Worm (Caenorhabditis elegans) whole organism, L4 larva: Measurements from ENCODE around the gene ZC8.6.

Source experiments
- F49E8.2 ChIP-seq: sonication (generic microtip); optimal IDR thresholded peaks from 2 replicates; lab custom pipeline; 2016; ENCODE audit warnings: missing compliant biosample characterization, mild to moderate bottlenecking, missing genetic modification characterization, borderline replicate concordance
- R02D3.7 ChIP-seq: fragments of 150-350 bp; sonication (generic microtip); optimal IDR thresholded peaks from 3 replicates; lab custom pipeline; 2014; ENCODE audit warnings: missing biosample characterization, missing genetic modification characterization
- Y48G9A.11 ChIP-seq: fragments of 200-800 bp; sonication (Bioruptor generic); IDR thresholded peaks from 2 replicates; pipeline ENCODE4 v1.3.6; 2022; ENCODE audit warnings: missing genetic modification reagents, missing genetic modification characterization, missing compliant biosample characterization
- Y5F2A.4 ChIP-seq: fragments of 200-800 bp; sonication (Bioruptor generic); optimal IDR thresholded peaks from 2 replicates; lab custom pipeline; 2018; ENCODE audit warnings: mild to moderate bottlenecking, missing genetic modification characterization, missing compliant biosample characterization
- ZK546.5 ChIP-seq, 2 experiments: sonication (generic microtip); optimal IDR thresholded peaks; 2 replicates each; lab custom pipeline; 2017; ENCODE audit warnings: missing biosample characterization in 2 of 2, missing genetic modification characterization in 2 of 2
- aha-1 ChIP-seq: fragments of 150-350 bp; peaks from one replicate; lab custom pipeline; 2014; ENCODE audit warnings: missing biosample characterization, missing genetic modification characterization
- arid-1 ChIP-seq: fragments of 200-800 bp; sonication (Bioruptor generic); conservative IDR thresholded peaks from 2 replicates; pipeline ENCODE4 v1.3.6; 2022; ENCODE audit warnings: missing genetic modification reagents, missing genetic modification characterization, missing compliant biosample characterization
- attf-4 ChIP-seq: sonication (generic microtip); optimal IDR thresholded peaks from 3 replicates; lab custom pipeline; 2017; ENCODE audit warnings: missing biosample characterization, missing genetic modification characterization
- ceh-20 ChIP-seq: fragments of 200-800 bp; sonication (Bioruptor generic); IDR thresholded peaks from 2 replicates; pipeline ENCODE4 v1.3.6; 2022; ENCODE audit warnings: missing genetic modification reagents, missing genetic modification characterization, missing compliant biosample characterization
- ceh-44 ChIP-seq: fragments of 200-800 bp; sonication (Bioruptor generic); IDR thresholded peaks from 2 replicates; pipeline ENCODE4 v1.3.6; 2022; ENCODE audit warnings: missing genetic modification reagents, missing genetic modification characterization, missing compliant biosample characterization
- ceh-62 ChIP-seq: sonication (generic microtip); optimal IDR thresholded peaks from 2 replicates; lab custom pipeline; 2017; ENCODE audit warnings: missing biosample characterization, missing genetic modification characterization
- ces-1 ChIP-seq: fragments of 150-350 bp; sonication (generic microtip); optimal IDR thresholded peaks from 4 replicates; lab custom pipeline; 2014; ENCODE audit warnings: missing biosample characterization, missing genetic modification reagents, missing genetic modification characterization
- ctbp-1 ChIP-seq: fragments of 200-800 bp; sonication (Bioruptor generic); IDR thresholded peaks from 2 replicates; pipeline ENCODE4 v1.3.6; 2022; ENCODE audit warnings: missing genetic modification reagents, missing genetic modification characterization, missing compliant biosample characterization
- daf-19 ChIP-seq: fragments of 200-800 bp; sonication (Bioruptor generic); conservative IDR thresholded peaks from 2 replicates; pipeline ENCODE4 v1.3.6; 2022; ENCODE audit warnings: missing genetic modification characterization, missing compliant biosample characterization
- dmd-6 ChIP-seq: fragments of 200-800 bp; sonication (Bioruptor generic); IDR thresholded peaks from 2 replicates; pipeline ENCODE4 v1.3.6; 2022; ENCODE audit warnings: missing genetic modification reagents, missing genetic modification characterization, missing compliant biosample characterization
- dmd-9 ChIP-seq: fragments of 200-800 bp; sonication (Bioruptor generic); IDR thresholded peaks from 2 replicates; pipeline ENCODE4 v1.3.6; 2022; ENCODE audit warnings: missing genetic modification reagents, missing genetic modification characterization, missing compliant biosample characterization
- dpl-1 ChIP-seq: fragments of 150-350 bp; optimal IDR thresholded peaks from 2 replicates; lab custom pipeline; 2014; ENCODE audit warnings: missing biosample characterization, missing genetic modification reagents, missing genetic modification characterization
- duxl-1 ChIP-seq: sonication (generic microtip); optimal IDR thresholded peaks from 2 replicates; lab custom pipeline; 2016; ENCODE audit warnings: mild to moderate bottlenecking, missing genetic modification characterization, moderate library complexity, missing compliant biosample characterization; ENCODE audit not compliant: poor library complexity
- fkh-10 ChIP-seq: fragments of 150-350 bp; optimal IDR thresholded peaks from 2 replicates; lab custom pipeline; 2014; ENCODE audit warnings: missing biosample characterization, missing genetic modification reagents, missing genetic modification characterization
- gei-8 ChIP-seq: fragments of 200-800 bp; sonication (Bioruptor generic); optimal IDR thresholded peaks from 2 replicates; lab custom pipeline; 2018; ENCODE audit warnings: mild to moderate bottlenecking, missing genetic modification characterization, missing compliant biosample characterization
- hlh-11 ChIP-seq: fragments of 200-800 bp; sonication (Bioruptor generic); optimal IDR thresholded peaks from 2 replicates; lab custom pipeline; 2018; ENCODE audit warnings: mild to moderate bottlenecking, missing genetic modification characterization, missing compliant biosample characterization
- lim-7 ChIP-seq: fragments of 200-800 bp; sonication (Bioruptor generic); IDR thresholded peaks from 2 replicates; pipeline ENCODE4 v1.3.6; 2022; ENCODE audit warnings: missing genetic modification characterization, missing compliant biosample characterization
- lin-13 ChIP-seq: fragments of 150-350 bp; optimal IDR thresholded peaks from 2 replicates; lab custom pipeline; 2014; ENCODE audit warnings: missing biosample characterization, missing genetic modification reagents, missing genetic modification characterization
- lin-39 ChIP-seq: fragments of 150-350 bp; optimal IDR thresholded peaks from 2 replicates; lab custom pipeline; 2014; ENCODE audit warnings: missing biosample characterization, missing genetic modification reagents, missing genetic modification characterization
- lir-3 ChIP-seq: sonication (generic microtip); optimal IDR thresholded peaks from 2 replicates; lab custom pipeline; 2016; ENCODE audit warnings: mild to moderate bottlenecking, missing genetic modification characterization, missing compliant biosample characterization
- lsy-2 ChIP-seq, 2 experiments: fragments of 150-350 bp in 1 of 2; sonication (generic microtip) in 1 of 2; optimal IDR thresholded peaks; 2 replicates each; lab custom pipeline; 2014 to 2017; ENCODE audit warnings: missing biosample characterization in 2 of 2, missing genetic modification characterization in 2 of 2
- mdl-1 ChIP-seq, 2 experiments: fragments of 150-350 bp in 1 of 2; sonication (generic microtip) in 1 of 2; optimal IDR thresholded peaks; 2 replicates each; lab custom pipeline; 2014 to 2017; ENCODE audit warnings: missing biosample characterization in 2 of 2, missing genetic modification characterization in 2 of 2
- mep-1 ChIP-seq: fragments of 150-350 bp; sonication (generic microtip); optimal IDR thresholded peaks from 3 replicates; lab custom pipeline; 2014; ENCODE audit warnings: missing biosample characterization, missing genetic modification characterization
- mes-2 ChIP-seq: sonication (generic microtip); optimal IDR thresholded peaks from 2 replicates; lab custom pipeline; 2016; ENCODE audit warnings: missing genotype, mild to moderate bottlenecking, missing genetic modification characterization, missing compliant biosample characterization; ENCODE audit not compliant: poor library complexity, severe bottlenecking
- mxl-3 ChIP-seq: fragments of 200-800 bp; sonication (Bioruptor generic); optimal IDR thresholded peaks from 2 replicates; lab custom pipeline; 2018; ENCODE audit warnings: mild to moderate bottlenecking, missing genetic modification characterization, missing compliant biosample characterization
- nhr-10 ChIP-seq: fragments of 150-350 bp; optimal IDR thresholded peaks from 2 replicates; lab custom pipeline; 2014; ENCODE audit warnings: missing biosample characterization, missing genetic modification characterization
- nhr-111 ChIP-seq: fragments of 200-800 bp; sonication (Bioruptor generic); optimal IDR thresholded peaks from 2 replicates; lab custom pipeline; 2018; ENCODE audit warnings: mild to moderate bottlenecking, missing genetic modification characterization, missing compliant biosample characterization
- nhr-237 ChIP-seq: sonication (generic microtip); optimal IDR thresholded peaks from 2 replicates; lab custom pipeline; 2017; ENCODE audit warnings: missing biosample characterization, missing genetic modification characterization
- nhr-25 ChIP-seq: sonication (generic microtip); optimal IDR thresholded peaks from 2 replicates; lab custom pipeline; 2017; ENCODE audit warnings: missing genetic modification characterization, mild to moderate bottlenecking, missing compliant biosample characterization, antibody characterized with exemption, moderate library complexity, borderline replicate concordance; ENCODE audit not compliant: insufficient read depth
- nhr-42 ChIP-seq: fragments of 200-800 bp; sonication (Bioruptor generic); IDR thresholded peaks from 2 replicates; pipeline ENCODE4 v1.3.6; 2022; ENCODE audit warnings: missing genetic modification characterization, missing compliant biosample characterization
- nhr-76 ChIP-seq: fragments of 150-350 bp; optimal IDR thresholded peaks from 2 replicates; lab custom pipeline; 2014; ENCODE audit warnings: missing biosample characterization, missing genetic modification characterization
- php-3 ChIP-seq: fragments of 200-800 bp; sonication (Bioruptor generic); IDR thresholded peaks from 2 replicates; pipeline ENCODE4 v1.3.6; 2022; ENCODE audit warnings: missing genetic modification reagents, missing genetic modification characterization, missing compliant biosample characterization
- pqm-1 ChIP-seq: sonication (generic microtip); optimal IDR thresholded peaks from 2 replicates; lab custom pipeline; 2017; ENCODE audit warnings: missing biosample characterization, missing genetic modification characterization
- set-16 ChIP-seq: fragments of 200-800 bp; sonication (Bioruptor generic); IDR thresholded peaks from 2 replicates; pipeline ENCODE4 v1.3.6; 2022; ENCODE audit warnings: missing genetic modification reagents, missing genetic modification characterization, missing compliant biosample characterization
- snpc-4 ChIP-seq: fragments of 150-350 bp; optimal IDR thresholded peaks from 2 replicates; lab custom pipeline; 2014; ENCODE audit warnings: missing biosample characterization, missing genetic modification characterization
- spr-3 ChIP-seq: fragments of 200-800 bp; sonication (Bioruptor generic); optimal IDR thresholded peaks from 2 replicates; lab custom pipeline; 2018; ENCODE audit warnings: mild to moderate bottlenecking, missing genetic modification characterization, missing compliant biosample characterization
- unc-62 ChIP-seq, 3 experiments: fragments of 150-350 bp in 1 of 3; sonication (generic microtip); optimal IDR thresholded peaks in 2 of 3; peaks in 1 of 3; 1 replicate in 1 of 3; 2 replicates in 2 of 3; lab custom pipeline; 2014 to 2017; ENCODE audit warnings: missing biosample characterization in 3 of 3, missing genetic modification characterization in 3 of 3, missing genetic modification reagents in 3 of 3, missing genotype in 1 of 3
- zag-1 ChIP-seq: fragments of 150-350 bp; optimal IDR thresholded peaks from 2 replicates; lab custom pipeline; 2014; ENCODE audit warnings: missing biosample characterization, missing genetic modification characterization
- zfp-3 ChIP-seq: fragments of 200-800 bp; sonication (Bioruptor generic); conservative IDR thresholded peaks from 2 replicates; pipeline ENCODE4 v1.3.6; 2022; ENCODE audit warnings: missing genetic modification reagents, missing genetic modification characterization, missing compliant biosample characterization
- ztf-11 ChIP-seq: fragments of 150-350 bp; optimal IDR thresholded peaks from 2 replicates; lab custom pipeline; 2014; ENCODE audit warnings: missing biosample characterization, missing genetic modification characterization
- ztf-7 ChIP-seq: fragments of 150-350 bp; optimal IDR thresholded peaks from 2 replicates; lab custom pipeline; 2014; ENCODE audit warnings: missing biosample characterization, missing genetic modification characterization

The ZC8.6 gene

DNA sequence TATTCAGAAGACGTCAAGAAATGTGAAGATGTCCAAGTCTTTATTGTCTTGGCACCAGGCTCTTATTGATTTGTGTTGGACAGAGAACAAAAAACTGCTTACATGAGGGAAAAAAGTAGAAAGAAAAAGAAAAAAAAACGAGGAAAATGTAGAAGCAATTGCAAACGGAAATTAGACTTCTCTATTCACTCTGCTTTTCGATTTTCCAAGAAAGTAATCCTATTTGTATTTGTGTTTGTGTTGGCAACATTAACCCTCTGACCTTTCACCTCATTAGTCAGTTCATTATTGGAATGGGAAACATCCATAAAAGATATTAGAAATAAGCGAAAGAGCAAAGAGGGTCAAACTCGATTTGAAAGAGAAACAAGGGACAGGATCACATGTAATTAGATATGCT, 34.3 kb upstream of the ZC8.6 start:
- TF ChIP-seq spr-3 (GFP tag; lab: Kevin White, UChicago) (no peak), dmd-6 (no peak), ceh-44 (GFP tag; lab: Robert Waterston, UW) (no peak), ces-1 (GFP tag; lab: Kevin White, UChicago) (peak; percentile 74), ctbp-1 (GFP tag; lab: Robert Waterston, UW) (peak; percentile 47; the same call in 1 of the 2 replicates), aha-1 (tag; lab: Kevin White, UChicago) (peak; percentile 48), fkh-10 (GFP tag; lab: Kevin White, UChicago) (peak; percentile 79), lsy-2 (tag; optimal IDR thresholded peaks at IDR 0.05; lab: Kevin White, UChicago) (peak in 1 of 2 experiments; percentile 24), ztf-7 (no peak), zfp-3 (GFP tag; lab: Robert Waterston, UW) (no peak), set-16 (GFP tag; lab: Robert Waterston, UW) (no peak), mes-2 (no peak), lin-13 (GFP tag; lab: Kevin White, UChicago) (no peak), arid-1 (GFP tag; lab: Robert Waterston, UW) (no peak)

- TF ChIP-seq nhr-237 (tag; lab: Kevin White, UChicago) (no peak), ces-1 (GFP tag; lab: Kevin White, UChicago) (peak; percentile 66), ceh-20 (GFP tag; lab: Robert Waterston, UW) (0 out of 2 replicates have a peak, but pooled peaks have one; percentile 3), dmd-9 (no peak)
These were observed 31.2 kb upstream of the ZC8.6 start for ce11 chrX:5028593-5028955.

- TF ChIP-seq R02D3.7 (tag; lab: Kevin White, UChicago), result no peak
- TF ChIP-seq lir-3 (tag; lab: Kevin White, UChicago), result no peak
- TF ChIP-seq nhr-42 (GFP tag; lab: Robert Waterston, UW), result no peak
- TF ChIP-seq arid-1 (GFP tag; lab: Robert Waterston, UW), result no peak
- TF ChIP-seq gei-8 (GFP tag; lab: Kevin White, UChicago), result no peak
- no peak for TF ChIP-seq snpc-4 (tag; lab: Kevin White, UChicago)
- no peak for TF ChIP-seq ceh-62 (tag; lab: Kevin White, UChicago)
- no peak for TF ChIP-seq F49E8.2 (tag; lab: Kevin White, UChicago)
- TF ChIP-seq daf-19 (GFP tag; lab: Robert Waterston, UW), result no peak
- TF ChIP-seq unc-62 (GFP tag; optimal IDR thresholded peaks at IDR 0.05 in 1 of 2; lab: Kevin White, UChicago), result peak in 1 of 2 experiments; percentile 97
- TF ChIP-seq unc-62 (tag; optimal IDR thresholded peaks at IDR 0.05; lab: Kevin White, UChicago), result no peak
- no peak for TF ChIP-seq mep-1 (tag; lab: Kevin White, UChicago)
- no peak for TF ChIP-seq mdl-1 (tag; optimal IDR thresholded peaks at IDR 0.05; lab: Kevin White, UChicago)
- no peak for TF ChIP-seq ZK546.5 (tag; optimal IDR thresholded peaks at IDR 0.05; lab: Kevin White, UChicago)
- no peak for TF ChIP-seq lim-7
- peak; percentile 41; the same call in 1 of the 2 replicates for TF ChIP-seq ceh-20 (GFP tag; lab: Robert Waterston, UW)
- no peak for TF ChIP-seq nhr-10 (tag; lab: Kevin White, UChicago)
- TF ChIP-seq attf-4 (tag; lab: Kevin White, UChicago), result no peak
- no peak for TF ChIP-seq mes-2
- no peak for TF ChIP-seq pqm-1 (tag; lab: Kevin White, UChicago)
- no peak for TF ChIP-seq ztf-11
- TF ChIP-seq lin-13 (GFP tag; lab: Kevin White, UChicago), result no peak
- no peak for TF ChIP-seq Y48G9A.11 (GFP tag; lab: Robert Waterston, UW)
- no peak for TF ChIP-seq Y5F2A.4 (GFP tag; lab: Kevin White, UChicago)
- TF ChIP-seq ztf-7, result no peak
- TF ChIP-seq hlh-11, result peak; percentile 2
- no peak for TF ChIP-seq zag-1 (tag; lab: Kevin White, UChicago)
- no peak for TF ChIP-seq lin-39 (tag; lab: Kevin White, UChicago)
- TF ChIP-seq php-3 (GFP tag; lab: Robert Waterston, UW), result no peak
- no peak for TF ChIP-seq dpl-1 (GFP tag; lab: Kevin White, UChicago)
- no peak for TF ChIP-seq nhr-111 (GFP tag; lab: Kevin White, UChicago)
- no peak for TF ChIP-seq nhr-76 (tag; lab: Kevin White, UChicago)
- no peak for TF ChIP-seq nhr-25 (tag; lab: Kevin White, UChicago)
- TF ChIP-seq mxl-3 (GFP tag; lab: Kevin White, UChicago), result no peak
- peak; percentile 78 for TF ChIP-seq ces-1 (GFP tag; lab: Kevin White, UChicago)
- TF ChIP-seq duxl-1 (tag; lab: Kevin White, UChicago), result no peak
These were observed 30.7 kb upstream of the ZC8.6 start for ce11 chrX:5027923-5028592.
